Worm (Caenorhabditis elegans) whole organism, late embryonic: ENCODE results near the gene madf-9.

Experiments used
- C08G9.2 ChIP-seq: sonication (generic microtip); optimal IDR thresholded peaks from 2 replicates; lab custom pipeline; 2016; ENCODE audit warnings: mild to moderate bottlenecking, missing genetic modification characterization, moderate library complexity, missing compliant biosample characterization
- K02D7.2 ChIP-seq: sonication (generic microtip); optimal IDR thresholded peaks from 2 replicates; lab custom pipeline; 2017; ENCODE audit warnings: mild to moderate bottlenecking, missing genetic modification characterization, missing compliant biosample characterization
- K09A11.1 ChIP-seq: sonication (generic microtip); optimal IDR thresholded peaks from 2 replicates; lab custom pipeline; 2017; ENCODE audit warnings: antibody characterized with exemption, mild to moderate bottlenecking, missing genetic modification characterization, missing compliant biosample characterization; ENCODE audit not compliant: insufficient read depth
- Y22D7AL.16 ChIP-seq: sonication (generic microtip); optimal IDR thresholded peaks from 2 replicates; lab custom pipeline; 2016; ENCODE audit warnings: missing genetic modification characterization, missing compliant biosample characterization
- ahr-1 ChIP-seq: sonication (generic microtip); optimal IDR thresholded peaks from 2 replicates; lab custom pipeline; 2016; ENCODE audit warnings: missing genetic modification characterization, missing compliant biosample characterization
- ceh-18 ChIP-seq: sonication (generic microtip); optimal IDR thresholded peaks from 2 replicates; lab custom pipeline; 2016; ENCODE audit warnings: missing genetic modification characterization, missing compliant biosample characterization
- ceh-19 ChIP-seq: fragments of 200-800 bp; sonication (Bioruptor generic); optimal IDR thresholded peaks from 2 replicates; lab custom pipeline; 2018; ENCODE audit warnings: mild to moderate bottlenecking, missing genetic modification characterization, missing compliant biosample characterization
- ceh-2 ChIP-seq: sonication (generic microtip); optimal IDR thresholded peaks from 2 replicates; lab custom pipeline; 2016; ENCODE audit warnings: missing genotype, missing genetic modification characterization, missing compliant biosample characterization
- ceh-34 ChIP-seq: sonication (generic microtip); optimal IDR thresholded peaks from 2 replicates; lab custom pipeline; 2016; ENCODE audit warnings: mild to moderate bottlenecking, missing genetic modification characterization, missing compliant biosample characterization
- ceh-6 ChIP-seq: fragments of 200-800 bp; sonication (Bioruptor generic); optimal IDR thresholded peaks from 2 replicates; lab custom pipeline; 2018; ENCODE audit warnings: mild to moderate bottlenecking, missing genetic modification characterization, missing compliant biosample characterization
- ceh-9 ChIP-seq: sonication (generic microtip); optimal IDR thresholded peaks from 2 replicates; lab custom pipeline; 2016; ENCODE audit warnings: mild to moderate bottlenecking, missing genetic modification characterization, inconsistent platforms, missing compliant biosample characterization
- che-1 ChIP-seq: sonication (generic microtip); optimal IDR thresholded peaks from 2 replicates; lab custom pipeline; 2016; ENCODE audit warnings: mild to moderate bottlenecking, missing genetic modification characterization, missing compliant biosample characterization
- dmd-4 ChIP-seq: sonication (generic microtip); optimal IDR thresholded peaks from 2 replicates; lab custom pipeline; 2016; ENCODE audit warnings: borderline replicate concordance, missing genetic modification characterization, missing compliant biosample characterization
- elt-2 ChIP-seq: sonication (generic microtip); optimal IDR thresholded peaks from 2 replicates; lab custom pipeline; 2016; ENCODE audit warnings: missing genetic modification reagents, missing genetic modification characterization, missing compliant biosample characterization
- elt-4 ChIP-seq: sonication (generic microtip); optimal IDR thresholded peaks from 2 replicates; lab custom pipeline; 2016; ENCODE audit warnings: missing genetic modification characterization, missing compliant biosample characterization
- eyg-1 ChIP-seq: sonication (generic microtip); optimal IDR thresholded peaks from 2 replicates; lab custom pipeline; 2016; ENCODE audit warnings: missing genotype, missing genetic modification characterization, missing compliant biosample characterization
- fax-1 ChIP-seq: sonication (generic microtip); optimal IDR thresholded peaks from 2 replicates; lab custom pipeline; 2016; ENCODE audit warnings: missing genotype, missing genetic modification characterization, missing compliant biosample characterization
- fkh-10 ChIP-seq: fragments of 150-350 bp; optimal IDR thresholded peaks from 2 replicates; lab custom pipeline; 2014; ENCODE audit warnings: missing biosample characterization, missing genetic modification reagents, missing genetic modification characterization
- fkh-6 ChIP-seq: sonication (generic microtip); optimal IDR thresholded peaks from 2 replicates; lab custom pipeline; 2016; ENCODE audit warnings: missing genetic modification characterization, missing compliant biosample characterization
- hlh-13 ChIP-seq: fragments of 200-800 bp; sonication (Bioruptor generic); optimal IDR thresholded peaks from 2 replicates; lab custom pipeline; 2018; ENCODE audit warnings: mild to moderate bottlenecking, missing genetic modification characterization, missing compliant biosample characterization
- hlh-15 ChIP-seq: sonication (generic microtip); optimal IDR thresholded peaks from 2 replicates; lab custom pipeline; 2016; ENCODE audit warnings: missing genetic modification characterization, missing compliant biosample characterization
- hlh-30 ChIP-seq: sonication (generic microtip); optimal IDR thresholded peaks from 2 replicates; lab custom pipeline; 2017; ENCODE audit warnings: antibody characterized with exemption, missing genetic modification characterization, missing compliant biosample characterization; ENCODE audit not compliant: insufficient read depth
- hlh-6 ChIP-seq: sonication (generic microtip); optimal IDR thresholded peaks from 2 replicates; lab custom pipeline; 2016; ENCODE audit warnings: missing genotype, missing genetic modification characterization, missing compliant biosample characterization
- hlh-8 ChIP-seq: sonication (generic microtip); optimal IDR thresholded peaks from 2 replicates; lab custom pipeline; 2016; ENCODE audit warnings: missing genotype, missing genetic modification characterization, missing compliant biosample characterization
- lin-11 ChIP-seq: fragments of 200-800 bp; sonication (Bioruptor generic); optimal IDR thresholded peaks from 2 replicates; lab custom pipeline; 2018; ENCODE audit warnings: mild to moderate bottlenecking, missing genetic modification characterization, missing compliant biosample characterization
- madf-2 ChIP-seq: sonication (generic microtip); optimal IDR thresholded peaks from 2 replicates; lab custom pipeline; 2017; ENCODE audit warnings: missing genetic modification characterization, missing compliant biosample characterization
- nfya-1 ChIP-seq: sonication (generic microtip); optimal IDR thresholded peaks from 2 replicates; lab custom pipeline; 2017; ENCODE audit warnings: missing genetic modification characterization, mild to moderate bottlenecking, missing compliant biosample characterization, antibody characterized with exemption, moderate library complexity
- nhr-232 ChIP-seq: sonication (generic microtip); optimal IDR thresholded peaks from 2 replicates; lab custom pipeline; 2016; ENCODE audit warnings: missing genetic modification characterization, missing compliant biosample characterization
- odd-2 ChIP-seq: sonication (generic microtip); optimal IDR thresholded peaks from 2 replicates; lab custom pipeline; 2017; ENCODE audit warnings: antibody characterized with exemption, mild to moderate bottlenecking, missing genetic modification characterization, missing compliant biosample characterization
- pat-9 ChIP-seq: fragments of 200-800 bp; sonication (Bioruptor generic); optimal IDR thresholded peaks from 2 replicates; lab custom pipeline; 2018; ENCODE audit warnings: mild to moderate bottlenecking, missing genetic modification characterization, moderate library complexity, missing compliant biosample characterization
- pax-1 ChIP-seq: fragments of 150-350 bp; optimal IDR thresholded peaks from 2 replicates; lab custom pipeline; 2014; ENCODE audit warnings: missing biosample characterization, missing genetic modification characterization
- pha-4 ChIP-seq: fragments of 150-350 bp; optimal IDR thresholded peaks from 2 replicates; lab custom pipeline; 2018; ENCODE audit warnings: missing biosample characterization, missing genetic modification reagents, missing genetic modification characterization
- pros-1 ChIP-seq: fragments of 150-350 bp; optimal IDR thresholded peaks from 2 replicates; lab custom pipeline; 2014; ENCODE audit warnings: missing biosample characterization, missing genetic modification reagents, missing genetic modification characterization
- ref-2 ChIP-seq: sonication (generic microtip); optimal IDR thresholded peaks from 2 replicates; lab custom pipeline; 2016; ENCODE audit warnings: missing genetic modification characterization, missing compliant biosample characterization
- rnt-1 ChIP-seq: sonication (generic microtip); optimal IDR thresholded peaks from 2 replicates; lab custom pipeline; 2016; ENCODE audit warnings: missing genetic modification characterization, missing compliant biosample characterization
- sox-2 ChIP-seq: fragments of 200-800 bp; sonication (Bioruptor generic); IDR thresholded peaks from 2 replicates; pipeline ENCODE4 v1.3.6; 2022; ENCODE audit warnings: missing genetic modification reagents, missing genetic modification characterization, missing compliant biosample characterization
- sox-4 ChIP-seq: sonication (generic microtip); optimal IDR thresholded peaks from 2 replicates; lab custom pipeline; 2017; ENCODE audit warnings: mild to moderate bottlenecking, missing genetic modification characterization, inconsistent platforms, missing compliant biosample characterization
- syd-9 ChIP-seq: sonication (generic microtip); optimal IDR thresholded peaks from 2 replicates; lab custom pipeline; 2016; ENCODE audit warnings: mild to moderate bottlenecking, missing genetic modification characterization, moderate library complexity, missing compliant biosample characterization
- tbx-2 ChIP-seq: sonication (generic microtip); optimal IDR thresholded peaks from 2 replicates; lab custom pipeline; 2016; ENCODE audit warnings: missing genetic modification characterization, missing compliant biosample characterization
- ttx-3 ChIP-seq: sonication (generic microtip); optimal IDR thresholded peaks from 2 replicates; lab custom pipeline; 2016; ENCODE audit warnings: missing genetic modification reagents, missing genetic modification characterization, missing compliant biosample characterization
- unc-42 ChIP-seq: sonication (generic microtip); optimal IDR thresholded peaks from 2 replicates; lab custom pipeline; 2016; ENCODE audit warnings: missing genotype, missing genetic modification characterization, missing compliant biosample characterization
- ztf-16 ChIP-seq: sonication (generic microtip); optimal IDR thresholded peaks from 2 replicates; lab custom pipeline; 2017; ENCODE audit warnings: missing genetic modification characterization, missing compliant biosample characterization

Gene madf-9

ce11 chrIV:3597356-3597755 lies 39.5 kb upstream of the madf-9 start:
- TF ChIP-seq ref-2 (tag; lab: Kevin White, UChicago) (no peak), K09A11.1 (tag; lab: Kevin White, UChicago) (no peak), fkh-6 (no peak), pat-9 (no peak), tbx-2 (tag; lab: Kevin White, UChicago) (no peak), pros-1 (tag; lab: Kevin White, UChicago) (no peak), ceh-19 (GFP tag; lab: Kevin White, UChicago) (no peak), ceh-34 (tag; lab: Kevin White, UChicago) (no peak), syd-9 (tag; lab: Kevin White, UChicago) (no peak), ttx-3 (tag; lab: Kevin White, UChicago) (no peak), hlh-8 (tag; lab: Kevin White, UChicago) (no peak), dmd-4 (tag; lab: Kevin White, UChicago) (no peak), hlh-15 (no peak), rnt-1 (tag; lab: Kevin White, UChicago) (no peak), che-1 (tag; lab: Kevin White, UChicago) (no peak)

- TF ChIP-seq sox-4 (tag; lab: Kevin White, UChicago) (no peak), C08G9.2 (tag; lab: Kevin White, UChicago) (no peak), hlh-6 (tag; lab: Kevin White, UChicago) (no peak), madf-2 (no peak), pha-4 (tag; lab: Kevin White, UChicago) (no peak), lin-11 (tag; lab: Kevin White, UChicago) (no peak), pat-9 (no peak), ceh-9 (tag; lab: Kevin White, UChicago) (no peak), nfya-1 (tag; lab: Kevin White, UChicago) (no peak), fax-1 (no peak), ceh-6 (GFP tag; lab: Kevin White, UChicago) (no peak), syd-9 (tag; lab: Kevin White, UChicago) (no peak), elt-2 (tag; lab: Kevin White, UChicago) (no peak), ahr-1 (tag; lab: Kevin White, UChicago) (no peak), K09A11.1 (tag; lab: Kevin White, UChicago) (no peak), sox-2 (GFP tag; lab: Robert Waterston, UW) (no peak)
Observed at ce11 chrIV:3598452-3598851, 38.4 kb upstream of the madf-9 start, which contains the start of gene Y37E11B.5. Gene Y37E11B.5, minus strand, starts transcription at chrIV:3598552.

- TF ChIP-seq fkh-10 (no peak), unc-42 (peak; percentile 43)
Observed at ce11 chrIV:3599126-3599525, 37.8 kb upstream of the madf-9 start, which contains the start of gene Y37E11B.6. Gene Y37E11B.6, minus strand, starts transcription at chrIV:3599306.

ce11 chrIV:3599958-3600357 lies 36.9 kb upstream of the madf-9 start, which contains the start of gene Y37E11B.7:
Gene Y37E11B.7, minus strand, starts transcription at chrIV:3600164.
- TF ChIP-seq sox-4 (tag; lab: Kevin White, UChicago) (no peak), ref-2 (tag; lab: Kevin White, UChicago) (no peak), Y22D7AL.16 (no peak), pax-1 (no peak), ceh-2 (tag; lab: Kevin White, UChicago) (no peak)

- TF ChIP-seq elt-4 (no peak), pha-4 (tag; lab: Kevin White, UChicago) (no peak), hlh-13 (GFP tag; lab: Kevin White, UChicago) (no peak), eyg-1 (tag; lab: Kevin White, UChicago) (no peak), madf-2 (no peak), nhr-232 (tag; lab: Kevin White, UChicago) (no peak), ahr-1 (tag; lab: Kevin White, UChicago) (no peak), ceh-18 (tag; lab: Kevin White, UChicago) (no peak), ztf-16 (tag; lab: Kevin White, UChicago) (no peak), unc-42 (no peak), sox-2 (GFP tag; lab: Robert Waterston, UW) (no peak), Y22D7AL.16 (no peak), odd-2 (tag; lab: Kevin White, UChicago) (no peak), K02D7.2 (tag; lab: Kevin White, UChicago) (no peak), pat-9 (no peak), hlh-30 (no peak), fax-1 (no peak), ceh-19 (GFP tag; lab: Kevin White, UChicago) (no peak), nfya-1 (tag; lab: Kevin White, UChicago) (no peak), ref-2 (tag; lab: Kevin White, UChicago) (no peak)
- TF ChIP-seq, all 69 proteins: peak for 0
Observed at ce11 chrIV:3601846-3602245, 35.0 kb upstream of the madf-9 start.
